Worm (Caenorhabditis elegans) whole organism, dauer: ENCODE measurements around the gene slc-36.5.

Source experiments
- unc-62 ChIP-seq: sonication (generic microtip); optimal IDR thresholded peaks from 2 replicates; lab custom pipeline; 2017; ENCODE audit warnings: missing biosample characterization, missing genetic modification reagents, missing genetic modification characterization

slc-36.5 gene

ce11 chrII:6863652-6864051 is 13.2 kb downstream of the slc-36.5 start, which contains the start of gene aff-1:
aff-1 (minus strand) TSS chrII:6863752.
- no peak for TF ChIP-seq unc-62 (GFP tag; lab: Kevin White, UChicago)

DNA sequence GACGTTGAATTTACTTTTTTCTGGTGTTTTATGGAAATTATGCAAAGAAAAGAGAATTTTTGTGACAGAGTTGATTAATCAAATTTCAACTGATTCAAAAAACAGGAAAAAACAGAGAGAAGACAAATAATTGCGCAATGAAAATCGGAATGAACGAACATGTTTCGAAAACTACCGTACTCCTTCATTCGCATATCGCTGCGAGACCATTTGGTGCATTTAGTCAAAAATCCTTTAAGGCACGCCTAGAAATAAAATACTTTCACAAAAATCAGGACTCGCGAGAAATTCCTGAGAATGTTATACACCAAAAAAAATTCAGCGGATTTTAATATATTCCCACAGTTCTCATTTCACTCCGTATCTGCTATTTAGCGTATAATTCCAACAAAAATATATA is 16.8 kb downstream of the slc-36.5 start:
- no peak for TF ChIP-seq unc-62 (GFP tag; lab: Kevin White, UChicago)

- TF ChIP-seq unc-62 (GFP tag; lab: Kevin White, UChicago), result no peak
Observed at ce11 chrII:6858835-6859234, 18.0 kb downstream of the slc-36.5 start.

ce11 chrII:6858201-6858600 is 18.7 kb downstream of the slc-36.5 start, which contains the start of gene dnj-5:
dnj-5 (minus strand) TSS chrII:6858301.
- TF ChIP-seq unc-62 (GFP tag; lab: Kevin White, UChicago), result no peak

DNA sequence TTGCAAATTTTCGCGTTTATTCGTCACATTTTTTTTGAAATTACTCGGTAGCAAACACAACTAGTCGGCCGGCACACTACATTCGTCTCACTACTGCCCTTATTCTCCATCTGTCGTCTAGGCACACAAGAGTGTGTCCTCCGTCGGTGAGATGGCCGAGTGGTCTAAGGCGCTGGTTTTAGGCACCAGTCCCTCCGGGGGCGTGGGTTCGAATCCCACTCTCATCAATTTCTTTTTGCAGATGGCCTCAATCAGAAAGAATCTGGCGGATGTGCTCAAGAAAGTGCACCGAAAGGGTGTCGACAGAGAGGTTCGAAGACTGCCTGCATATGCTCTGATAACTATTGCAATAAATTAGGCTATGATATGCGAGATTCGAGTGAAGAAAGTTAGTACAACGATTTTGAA is 23.8 kb downstream of the slc-36.5 start:
- no peak for TF ChIP-seq unc-62 (GFP tag; lab: Kevin White, UChicago)

ce11 chrII:6851938-6852337 is 24.9 kb downstream of the slc-36.5 start, which contains the start of gene C04A2.15:
C04A2.15 (plus strand) TSS chrII:6852236.
- no peak for TF ChIP-seq unc-62 (GFP tag; lab: Kevin White, UChicago)

DNA sequence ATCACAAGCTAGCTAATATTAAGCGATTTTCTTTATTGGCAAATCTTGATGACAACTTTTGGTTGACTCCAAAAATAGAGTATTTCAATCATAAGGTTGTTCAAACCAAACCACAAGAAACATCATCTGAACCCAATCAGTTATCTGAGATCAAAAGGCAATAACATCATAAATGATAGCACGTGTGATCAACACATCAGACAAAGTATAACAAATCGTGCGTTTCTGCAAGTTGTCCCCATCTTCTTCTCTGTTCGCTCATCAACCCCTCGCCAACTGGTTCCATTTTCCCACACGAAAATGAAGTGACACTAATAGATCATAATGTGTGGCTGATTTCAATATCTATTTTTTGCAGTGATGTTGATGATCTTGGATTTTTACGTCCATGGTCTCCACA is 27.5 kb downstream of the slc-36.5 start:
- no peak for TF ChIP-seq unc-62 (GFP tag; lab: Kevin White, UChicago)

DNA sequence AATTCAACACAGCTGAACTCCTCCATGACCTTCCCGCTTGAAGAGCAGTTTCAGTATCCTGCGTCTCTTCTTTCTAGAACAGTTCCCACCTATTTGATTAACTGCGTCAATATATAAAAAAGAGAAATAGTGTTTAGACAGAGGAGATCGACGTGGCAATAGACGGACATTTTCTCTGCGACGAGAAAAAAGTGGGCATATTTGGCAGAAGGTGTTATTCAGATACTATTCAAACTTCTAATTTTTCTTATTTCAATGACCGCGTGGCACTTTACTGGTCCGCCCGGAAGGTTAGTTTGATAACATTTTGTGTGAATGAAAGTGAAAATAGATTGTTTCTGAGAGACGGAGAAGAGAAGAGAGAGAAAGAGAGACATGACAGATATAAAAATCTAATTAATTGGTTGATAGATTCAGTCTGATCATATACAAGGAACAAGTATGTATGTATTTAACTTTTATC is 28.9 kb downstream of the slc-36.5 start, which contains the start of gene tbc-6:
tbc-6 (plus strand) TSS at position 208 of the 463 bp plus-strand sequence.
- no peak for TF ChIP-seq unc-62 (GFP tag; lab: Kevin White, UChicago)

DNA sequence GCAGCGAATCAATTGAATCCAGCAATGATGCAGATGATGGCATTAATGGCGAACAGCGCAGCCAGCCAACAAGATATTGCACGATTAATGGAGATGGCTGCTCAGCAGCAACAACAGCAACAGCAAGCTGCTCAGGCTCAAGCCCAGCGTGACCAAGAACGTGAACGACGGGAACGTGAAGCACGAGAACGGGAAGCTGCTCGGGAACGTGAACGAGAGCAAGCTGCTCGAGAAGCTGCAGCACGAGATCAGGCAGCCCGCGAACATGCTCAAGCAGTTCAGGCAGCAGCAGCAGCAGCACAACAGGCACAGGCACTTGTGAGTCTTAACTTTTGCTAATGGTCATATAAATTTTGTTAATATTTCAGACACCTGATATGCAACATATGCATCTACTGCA is 30.1 kb downstream of the slc-36.5 start:
- TF ChIP-seq unc-62 (GFP tag; lab: Kevin White, UChicago), result no peak

- TF ChIP-seq unc-62 (GFP tag; lab: Kevin White, UChicago), result no peak
Observed at ce11 chrII:6845006-6845459, 31.8 kb downstream of the slc-36.5 start.

- TF ChIP-seq unc-62 (GFP tag; lab: Kevin White, UChicago), result no peak
Observed at ce11 chrII:6844227-6845005, 32.4 kb downstream of the slc-36.5 start.

DNA sequence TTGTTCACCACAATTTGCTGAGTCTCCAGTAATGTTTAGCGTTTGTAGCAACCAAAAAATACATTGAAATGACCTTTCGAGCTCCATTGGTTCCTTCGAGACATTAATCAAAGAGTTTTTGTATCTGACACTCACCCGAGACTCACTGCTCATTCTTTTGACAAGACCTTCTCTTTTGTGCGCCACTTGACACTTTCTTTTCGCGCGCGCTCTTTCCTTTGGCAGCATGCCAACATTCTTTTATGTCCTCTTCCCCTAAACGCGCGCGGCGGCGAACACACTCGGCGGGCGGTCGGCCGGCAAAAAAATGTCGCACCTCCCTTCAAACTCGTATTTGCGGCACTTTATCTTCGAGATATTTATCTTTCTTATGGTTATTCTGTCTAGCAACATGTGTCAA is 33.2 kb downstream of the slc-36.5 start:
- TF ChIP-seq unc-62 (GFP tag; lab: Kevin White, UChicago), result no peak

ce11 chrII:6843211-6843610 is 33.6 kb downstream of the slc-36.5 start:
- TF ChIP-seq unc-62 (GFP tag; lab: Kevin White, UChicago), result no peak

- TF ChIP-seq unc-62 (GFP tag; lab: Kevin White, UChicago), result no peak
Observed at ce11 chrII:6842651-6843118, 34.2 kb downstream of the slc-36.5 start.

DNA sequence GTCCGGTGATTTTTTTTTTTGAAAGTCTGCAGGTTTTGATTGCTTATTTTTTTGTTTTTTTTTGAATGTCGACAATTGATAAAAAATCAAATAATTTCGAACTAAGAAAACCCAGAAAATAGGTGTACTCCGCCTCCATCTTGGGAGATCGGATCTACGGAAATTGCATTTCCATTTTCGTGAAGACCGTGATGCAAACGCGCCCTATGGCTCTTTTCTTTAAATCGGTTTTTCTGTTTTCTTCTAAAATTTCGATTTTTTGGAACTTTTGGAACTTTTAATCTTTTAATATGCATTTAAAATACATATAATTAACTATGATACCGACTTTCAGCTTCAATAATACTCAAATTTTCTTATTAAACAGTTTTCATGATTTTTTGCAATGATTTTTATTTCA is 34.8 kb downstream of the slc-36.5 start:
- no peak for TF ChIP-seq unc-62 (GFP tag; lab: Kevin White, UChicago)

DNA sequence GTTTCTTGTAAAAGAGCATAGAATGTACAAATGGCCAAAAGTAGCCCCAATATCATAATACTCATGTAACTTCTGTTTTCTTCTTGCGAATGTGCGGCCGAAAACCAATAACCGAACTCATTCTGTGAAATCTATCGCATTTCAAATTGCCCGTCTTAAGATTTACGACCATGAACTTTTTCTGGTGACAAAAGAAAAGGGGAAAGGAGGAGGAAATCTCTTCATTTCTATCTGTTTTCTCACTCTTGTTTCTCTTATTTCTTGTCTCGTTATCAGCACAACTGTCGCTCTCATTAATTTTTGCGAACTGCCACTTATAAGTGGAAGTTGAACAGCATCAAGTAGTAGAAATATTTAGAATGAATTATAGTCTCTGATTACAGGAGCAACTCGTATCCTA is 35.8 kb downstream of the slc-36.5 start:
- TF ChIP-seq unc-62 (GFP tag; lab: Kevin White, UChicago), result no peak

DNA sequence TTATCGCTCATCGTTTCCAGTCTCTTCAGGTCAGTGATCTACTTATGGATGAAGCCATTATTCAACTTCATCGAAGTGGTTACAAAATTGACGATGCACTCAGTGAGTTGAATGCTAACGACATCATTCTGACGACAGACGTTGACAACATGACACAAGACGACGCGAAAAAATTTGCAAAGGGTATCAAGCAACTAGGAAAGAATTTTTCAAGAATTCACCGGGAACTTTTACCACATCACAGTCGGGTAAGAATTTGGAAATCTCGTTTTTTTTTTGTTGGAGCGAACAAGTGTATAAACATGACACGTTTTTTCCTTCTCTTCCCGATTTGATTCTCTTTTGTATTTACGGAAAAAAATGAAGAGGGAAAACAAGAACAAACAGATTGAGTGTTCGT is 36.2 kb downstream of the slc-36.5 start:
- TF ChIP-seq unc-62 (GFP tag; lab: Kevin White, UChicago), result no peak
